Fruit fly (Drosophila melanogaster) whole organism, embryonic: Measurements from ENCODE around the gene Polr1D.
A peak's percentile ranks its signal among the peaks of the same experiment; 100 is the strongest.

Experiments used
- ATbp ChIP-seq: fragments of 200-800 bp; sonication (Bioruptor generic); optimal IDR thresholded peaks from 2 replicates; lab custom pipeline; 2017; ENCODE audit warnings: missing biosample characterization, mild to moderate bottlenecking, missing genetic modification characterization, missing genetic modification reagents
- Atf3 ChIP-seq: fragments of 200-800 bp; sonication (Bioruptor generic); optimal IDR thresholded peaks from 3 replicates; lab custom pipeline; 2016; ENCODE audit warnings: missing biosample characterization, missing genetic modification characterization
- C15 ChIP-seq: fragments of 200-800 bp; sonication (Bioruptor generic); IDR thresholded peaks from 3 replicates; pipeline ENCODE4 v1.3.6; 2022; ENCODE audit warnings: missing biosample characterization, missing genetic modification characterization
- CG10274 ChIP-seq: fragments of 200-800 bp; sonication (Bioruptor generic); optimal IDR thresholded peaks from 3 replicates; lab custom pipeline; 2017; ENCODE audit warnings: missing biosample characterization, mild to moderate bottlenecking, missing genetic modification characterization
- CG10959 ChIP-seq: fragments of 200-800 bp; sonication (Bioruptor generic); IDR thresholded peaks from 2 replicates; pipeline ENCODE4 v1.3.6; 2022; ENCODE audit warnings: missing biosample characterization, missing genetic modification characterization
- CG13287 ChIP-seq: fragments of 200-800 bp; sonication (Bioruptor generic); IDR thresholded peaks from 2 replicates; pipeline ENCODE4 v1.3.6; 2022; ENCODE audit warnings: missing biosample characterization, missing genetic modification characterization; ENCODE audit not compliant: partially characterized antibody
- CG18619 ChIP-seq: fragments of 200-800 bp; sonication (Bioruptor generic); optimal IDR thresholded peaks from 3 replicates; lab custom pipeline; 2017; ENCODE audit warnings: missing biosample characterization, mild to moderate bottlenecking, missing genetic modification characterization
- CG2129 ChIP-seq: fragments of 200-800 bp; sonication (Bioruptor generic); IDR thresholded peaks from 2 replicates; pipeline ENCODE4 v1.3.6; 2022; ENCODE audit warnings: missing biosample characterization, missing genetic modification characterization; ENCODE audit not compliant: partially characterized antibody
- CG31224 ChIP-seq: fragments of 200-800 bp; sonication (Bioruptor generic); IDR thresholded peaks from 2 replicates; pipeline ENCODE4 v1.3.6; 2022; ENCODE audit warnings: missing biosample characterization, missing genetic modification characterization
- CG31365 ChIP-seq: fragments of 200-800 bp; sonication (Bioruptor generic); optimal IDR thresholded peaks from 2 replicates; lab custom pipeline; 2018; ENCODE audit warnings: missing biosample characterization, mild to moderate bottlenecking, missing genetic modification characterization
- CG31441 ChIP-seq: fragments of 200-800 bp; sonication (Bioruptor generic); IDR thresholded peaks from 2 replicates; pipeline ENCODE4 v1.3.6; 2022; ENCODE audit warnings: missing biosample characterization, missing genetic modification characterization
- CG32532 ChIP-seq: fragments of 200-800 bp; sonication (Bioruptor generic); IDR thresholded peaks from 2 replicates; pipeline ENCODE4 v1.3.6; 2022; ENCODE audit warnings: missing biosample characterization, missing genetic modification characterization
- CG34224 ChIP-seq: fragments of 200-800 bp; sonication (Bioruptor generic); IDR thresholded peaks from 3 replicates; pipeline ENCODE4 v1.3.6; 2022; ENCODE audit warnings: missing biosample characterization, missing genetic modification characterization; ENCODE audit not compliant: partially characterized antibody
- CG4617 ChIP-seq: fragments of 200-800 bp; sonication (Bioruptor generic); optimal IDR thresholded peaks from 3 replicates; lab custom pipeline; 2016; ENCODE audit warnings: missing biosample characterization, missing genetic modification characterization, borderline replicate concordance
- CG4707 ChIP-seq: fragments of 200-800 bp; sonication (Bioruptor generic); optimal IDR thresholded peaks from 2 replicates; lab custom pipeline; 2018; ENCODE audit warnings: missing biosample characterization, mild to moderate bottlenecking, missing genetic modification characterization, moderate library complexity
- CG4730 ChIP-seq: fragments of 200-800 bp; sonication (Bioruptor generic); IDR thresholded peaks from 2 replicates; pipeline ENCODE4 v1.3.6; 2022; ENCODE audit warnings: missing biosample characterization, missing genetic modification characterization
- CG4820 ChIP-seq: fragments of 200-800 bp; sonication (Bioruptor generic); optimal IDR thresholded peaks from 3 replicates; lab custom pipeline; 2016; ENCODE audit warnings: missing biosample characterization, missing genetic modification characterization
- CG6683 ChIP-seq: fragments of 200-800 bp; sonication (Bioruptor generic); optimal IDR thresholded peaks from 2 replicates; lab custom pipeline; 2017; ENCODE audit warnings: missing biosample characterization, mild to moderate bottlenecking, missing genetic modification characterization, missing genetic modification reagents
- CG7357 ChIP-seq: fragments of 200-800 bp; sonication (Bioruptor generic); IDR thresholded peaks from 3 replicates; pipeline ENCODE4 v1.3.6; 2022; ENCODE audit warnings: missing biosample characterization, missing genetic modification characterization
- CG8290 ChIP-seq, 3 experiments: fragments of 200-800 bp; sonication (Bioruptor generic); optimal IDR thresholded peaks; 2 replicates each; lab custom pipeline; 2016 to 2019; ENCODE audit warnings: missing biosample characterization in 3 of 3, missing genetic modification characterization in 3 of 3, mild to moderate bottlenecking in 2 of 3, moderate library complexity in 1 of 3
- CG8478 ChIP-seq: fragments of >200 bp; optimal IDR thresholded peaks from 2 replicates; lab custom pipeline; 2018
- CG9797 ChIP-seq: fragments of 200-800 bp; sonication (Bioruptor generic); optimal IDR thresholded peaks from 3 replicates; lab custom pipeline; 2018; ENCODE audit warnings: missing biosample characterization, mild to moderate bottlenecking, missing genetic modification characterization
- CHES-1-like ChIP-seq: fragments of 200-800 bp; sonication (Bioruptor generic); optimal IDR thresholded peaks from 2 replicates; lab custom pipeline; 2016; ENCODE audit warnings: missing biosample characterization, missing genetic modification characterization
- GATAe ChIP-seq: fragments of 200-800 bp; sonication (Bioruptor generic); conservative IDR thresholded peaks from 2 replicates; pipeline ENCODE4 v1.3.6; 2022; ENCODE audit warnings: missing biosample characterization, missing genetic modification characterization
- Hr39 ChIP-seq: fragments of >200 bp; optimal IDR thresholded peaks from 2 replicates; lab custom pipeline; 2017
- MESR4 ChIP-seq: fragments of 200-800 bp; sonication (Bioruptor generic); optimal IDR thresholded peaks from 2 replicates; lab custom pipeline; 2018; ENCODE audit warnings: missing biosample characterization, mild to moderate bottlenecking, missing genetic modification characterization, moderate library complexity
- Med ChIP-seq: fragments of 200-800 bp; sonication (Bioruptor generic); peaks from one replicate; lab custom pipeline; 2016; ENCODE audit warnings: missing biosample characterization, missing genetic modification characterization, mild to moderate bottlenecking, inconsistent platforms, moderate library complexity
- Nf-YA ChIP-seq: fragments of 200-800 bp; sonication (Bioruptor generic); IDR thresholded peaks from 2 replicates; pipeline ENCODE4 v1.3.6; 2022; ENCODE audit warnings: missing biosample characterization, missing genetic modification characterization
- Pdp1 ChIP-seq, 2 experiments: fragments of 200-800 bp; sonication (Bioruptor generic); optimal IDR thresholded peaks; 3 replicates each; lab custom pipeline; 2016; ENCODE audit warnings: missing biosample characterization in 2 of 2, missing genetic modification characterization in 2 of 2, mild to moderate bottlenecking in 1 of 2, moderate library complexity in 1 of 2
- Taf1 ChIP-seq: fragments of 200-800 bp; sonication (Bioruptor generic); IDR thresholded peaks from 2 replicates; pipeline ENCODE4 v1.3.6; 2022; ENCODE audit warnings: missing biosample characterization, missing genetic modification characterization
- abd-A ChIP-seq: fragments of 200-800 bp; sonication (Bioruptor generic); optimal IDR thresholded peaks from 3 replicates; lab custom pipeline; 2019; ENCODE audit warnings: missing biosample characterization, mild to moderate bottlenecking, missing genetic modification characterization, moderate library complexity
- az2 ChIP-seq: fragments of 200-800 bp; sonication (Bioruptor generic); optimal IDR thresholded peaks from 3 replicates; lab custom pipeline; 2016; ENCODE audit warnings: missing biosample characterization, missing genetic modification characterization
- br ChIP-seq: fragments of >200 bp; optimal IDR thresholded peaks from 2 replicates; lab custom pipeline; 2017
- chm ChIP-seq: fragments of 200-800 bp; sonication (Bioruptor generic); IDR thresholded peaks from 2 replicates; pipeline ENCODE4 v1.3.6; 2022; ENCODE audit warnings: missing biosample characterization, missing genetic modification characterization
- fd3F ChIP-seq: fragments of 200-800 bp; sonication (Bioruptor generic); optimal IDR thresholded peaks from 2 replicates; lab custom pipeline; 2018; ENCODE audit warnings: missing biosample characterization, mild to moderate bottlenecking, missing genetic modification characterization, moderate library complexity
- her ChIP-seq: fragments of 200-800 bp; sonication (Bioruptor generic); optimal IDR thresholded peaks from 2 replicates; lab custom pipeline; 2016; ENCODE audit warnings: missing biosample characterization, missing genetic modification characterization
- lov ChIP-seq, 2 experiments: fragments of 200-800 bp in 1 of 2; fragments of >200 bp in 1 of 2; sonication (Bioruptor generic) in 1 of 2; IDR thresholded peaks in 1 of 2; optimal IDR thresholded peaks in 1 of 2; 2 replicates in 1 of 2; 3 replicates in 1 of 2; pipeline versions ENCODE4 v1.3.6 to Lab custom; 2017 to 2022; ENCODE audit warnings: missing biosample characterization in 1 of 2, missing genetic modification characterization in 1 of 2
- mld ChIP-seq: fragments of 200-800 bp; sonication (Bioruptor generic); IDR thresholded peaks from 3 replicates; pipeline ENCODE4 v1.3.6; 2022; ENCODE audit warnings: missing biosample characterization, missing genetic modification characterization; ENCODE audit not compliant: partially characterized antibody
- onecut ChIP-seq: fragments of 200-800 bp; sonication (Bioruptor generic); IDR thresholded peaks from 2 replicates; pipeline ENCODE4 v1.3.6; 2022; ENCODE audit warnings: missing biosample characterization, missing genetic modification characterization
- ranshi ChIP-seq: fragments of 200-800 bp; sonication (Bioruptor generic); IDR thresholded peaks from 2 replicates; pipeline ENCODE4 v1.3.6; 2022; ENCODE audit warnings: missing biosample characterization, missing genetic modification characterization
- sc ChIP-seq, 3 experiments: fragments of >200 bp in 2 of 3; fragments of 200-800 bp in 1 of 3; sonication (Bioruptor generic) in 1 of 3; optimal IDR thresholded peaks; 2 replicates in 2 of 3; 3 replicates in 1 of 3; lab custom pipeline; 2017; ENCODE audit warnings: mild to moderate bottlenecking in 1 of 3, missing biosample characterization in 1 of 3, missing genetic modification characterization in 1 of 3, missing genetic modification reagents in 1 of 3
- stc ChIP-seq: fragments of 200-800 bp; sonication (Bioruptor generic); IDR thresholded peaks from 2 replicates; pipeline ENCODE4 v1.3.6; 2022; ENCODE audit warnings: missing biosample characterization, missing genetic modification characterization
- tap ChIP-seq: fragments of 200-800 bp; optimal IDR thresholded peaks from 3 replicates; lab custom pipeline; 2019; ENCODE audit warnings: missing biosample characterization, mild to moderate bottlenecking, missing genetic modification characterization, moderate library complexity
- tup ChIP-seq: fragments of 200-800 bp; sonication (Bioruptor generic); optimal IDR thresholded peaks from 2 replicates; lab custom pipeline; 2016; ENCODE audit warnings: missing biosample characterization, mild to moderate bottlenecking, missing genetic modification characterization, moderate library complexity
- wdn ChIP-seq: fragments of 200-800 bp; sonication (Bioruptor generic); IDR thresholded peaks from 2 replicates; pipeline ENCODE4 v1.3.6; 2022; ENCODE audit warnings: missing biosample characterization, missing genetic modification characterization
- wor ChIP-seq: fragments of 200-800 bp; sonication (Bioruptor generic); IDR thresholded peaks from 2 replicates; pipeline ENCODE4 v1.3.6; 2022; ENCODE audit warnings: missing biosample characterization, missing genetic modification characterization

Polr1D gene

DNA sequence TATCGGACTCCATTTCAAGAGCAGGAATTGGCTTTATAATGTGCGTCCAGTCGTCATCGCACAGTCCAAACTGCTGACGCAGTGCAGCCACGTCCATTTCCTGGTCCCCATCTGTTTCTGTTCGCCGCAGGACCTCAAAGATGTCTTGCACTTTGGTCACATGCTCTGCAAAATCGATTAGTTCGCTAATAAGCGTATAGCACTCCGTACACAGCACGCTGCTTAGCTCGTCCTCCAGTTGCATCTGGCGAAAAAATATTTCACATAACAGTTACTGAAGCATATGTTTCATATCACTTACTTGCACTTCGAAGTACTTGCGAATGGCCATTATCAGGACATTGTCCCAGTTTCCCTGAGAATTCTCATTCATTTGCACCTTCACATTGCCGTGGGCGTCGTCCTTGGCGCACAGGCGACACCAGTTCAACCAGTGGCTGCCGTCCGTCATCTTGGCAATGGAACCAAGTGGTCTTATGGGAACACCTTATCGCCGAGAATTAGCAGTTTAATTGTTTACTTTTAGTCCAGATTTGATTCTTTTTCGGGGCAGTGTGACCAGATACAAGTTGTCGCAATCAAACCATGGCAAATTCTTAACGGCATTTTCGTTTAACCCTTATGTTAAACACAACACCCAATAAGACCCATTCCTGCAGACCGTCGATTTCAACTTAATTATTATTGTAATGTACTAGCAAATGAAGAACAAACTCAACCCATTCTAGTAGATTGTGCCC is 46.3 kb upstream of the Polr1D start, which contains the start of gene CG17568 (continued):
- TF ChIP-seq CG6683 (GFP tag; lab: Kevin White, UChicago) (no peak), GATAe (no peak), CG34224 (GFP tag; lab: Robert Waterston, UW) (0 out of 3 replicates have a peak, but pooled peaks have one; percentile 50), Atf3 (GFP tag; lab: Kevin White, UChicago) (no peak), CG4730 (GFP tag; lab: Robert Waterston, UW) (no peak), CG10959 (GFP tag; lab: Robert Waterston, UW) (peak; percentile 97), tap (tag; lab: Kevin White, UChicago) (no peak), lov (optimal IDR thresholded peaks at IDR 0.05; lab: Kevin White, UChicago) (no peak), lov (GFP tag; IDR thresholded peaks at IDR 0.05; lab: Robert Waterston, UW) (no peak), CG7357 (GFP tag; lab: Robert Waterston, UW) (no peak), ranshi (GFP tag; lab: Robert Waterston, UW) (no peak), CG31365 (tag; lab: Kevin White, UChicago) (no peak), CG32532 (no peak), sc (optimal IDR thresholded peaks at IDR 0.05; lab: Kevin White, UChicago) (no peak), sc (GFP tag; optimal IDR thresholded peaks at IDR 0.05; lab: Kevin White, UChicago) (no peak), tup (GFP tag; lab: Kevin White, UChicago) (no peak), CG2129 (GFP tag; lab: Robert Waterston, UW) (no peak), CG31224 (GFP tag; lab: Robert Waterston, UW) (no peak), Taf1 (GFP tag; lab: Robert Waterston, UW) (no peak), az2 (GFP tag; lab: Kevin White, UChicago) (peak; percentile 6), stc (GFP tag; lab: Robert Waterston, UW) (no peak), CHES-1-like (GFP tag; lab: Kevin White, UChicago) (peak; percentile 16), CG9797 (GFP tag; lab: Kevin White, UChicago) (peak; percentile 67), Hr39 (lab: Kevin White, UChicago) (no peak), ATbp (no peak), C15 (GFP tag; lab: Robert Waterston, UW) (no peak), MESR4 (GFP tag; lab: Kevin White, UChicago) (peak; percentile 75), chm (GFP tag; lab: Robert Waterston, UW) (no peak), wdn (GFP tag; lab: Robert Waterston, UW) (no peak), abd-A (tag; lab: Kevin White, UChicago) (no peak), Nf-YA (GFP tag; lab: Robert Waterston, UW) (no peak), fd3F (no peak), CG4707 (GFP tag; lab: Kevin White, UChicago) (no peak), br (no peak), wor (GFP tag; lab: Robert Waterston, UW) (no peak), her (GFP tag; lab: Kevin White, UChicago) (no peak), onecut (GFP tag; lab: Robert Waterston, UW) (peak; percentile 4; the same call in 1 of the 2 replicates), CG8478 (lab: Kevin White, UChicago) (no peak), CG8290 (GFP tag; optimal IDR thresholded peaks at IDR 0.05; lab: Kevin White, UChicago) (peak; percentile 35), CG8290 (tag; optimal IDR thresholded peaks at IDR 0.05; lab: Kevin White, UChicago) (no peak), CG18619 (no peak)

DNA sequence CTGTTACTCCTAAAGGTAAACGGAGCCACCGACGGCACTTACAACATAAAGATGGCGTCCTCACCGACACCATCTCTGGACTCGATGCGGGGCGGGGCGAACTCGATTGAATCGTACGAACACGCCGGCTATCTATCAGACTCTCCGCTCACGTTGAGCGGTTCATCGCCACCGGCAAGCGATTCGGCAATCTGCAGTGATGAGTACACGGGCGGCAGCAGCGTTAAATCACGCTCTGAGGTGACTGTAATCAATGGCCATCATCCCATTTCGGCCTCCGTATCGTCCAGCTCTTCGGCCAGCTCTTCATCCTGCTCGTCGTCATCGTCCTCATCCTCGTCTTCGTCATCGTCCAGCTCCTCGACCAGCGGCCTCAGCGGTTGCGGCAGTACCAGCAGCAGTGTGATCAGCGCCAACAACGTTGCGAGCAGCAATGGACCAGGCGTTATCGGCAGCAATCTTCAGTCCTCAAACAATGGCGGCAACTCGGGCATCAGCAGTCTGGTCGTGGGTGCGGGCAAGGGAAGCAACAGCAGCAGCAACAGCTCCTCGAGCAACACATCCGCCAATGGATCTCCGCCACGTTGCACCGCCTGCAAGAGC is 33.2 kb upstream of the Polr1D start:
- TF ChIP-seq CG31441 (GFP tag; lab: Robert Waterston, UW) (no peak), CG4820 (no peak), CG10274 (GFP tag; lab: Kevin White, UChicago) (no peak), Med (GFP tag; lab: Kevin White, UChicago) (peak; percentile 35), mld (GFP tag; lab: Robert Waterston, UW) (0 out of 3 replicates have a peak, but pooled peaks have one; percentile 14), CG4617 (no peak), Pdp1 (GFP tag; optimal IDR thresholded peaks at IDR 0.05; lab: Kevin White, UChicago) (no peak), CG13287 (GFP tag; lab: Robert Waterston, UW) (no peak)
- TF ChIP-seq, all 482 proteins: peak for 2
